Fruit fly (Drosophila melanogaster): ENCODE results near the gene eag.

eag gene

DNA sequence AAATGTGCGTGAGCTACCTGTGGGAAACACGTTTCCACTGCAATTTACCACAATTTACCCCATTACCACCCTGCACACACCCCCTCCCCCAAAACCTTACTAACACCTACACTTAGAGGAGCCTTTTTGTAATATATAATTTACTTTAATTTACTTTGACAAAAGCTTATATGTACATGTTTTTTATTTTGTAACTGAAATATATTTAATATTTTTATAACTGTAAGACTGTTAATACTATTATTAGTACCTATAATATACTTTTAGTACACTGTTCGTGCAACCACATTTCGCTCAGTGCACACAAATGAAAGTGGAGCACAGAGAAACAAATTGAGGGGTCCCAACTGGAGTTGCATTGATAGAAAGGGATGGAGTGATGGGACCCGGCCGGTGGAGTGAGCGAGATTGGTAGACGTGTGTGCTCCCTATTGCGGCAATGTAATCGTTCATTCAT is 65.8 kb downstream of the eag start (continued):
- peak; percentile 80 for TF ChIP-seq bcd (GFP tag; optimal IDR thresholded peaks at IDR 0.05)
- peak; percentile 83 for TF ChIP-seq zen (tag; optimal IDR thresholded peaks at IDR 0.05)
- TF ChIP-seq so (GFP tag; IDR thresholded peaks at IDR 0.05): peak; percentile 70; the same call in 1 of the 3 replicates
- peak; percentile 59 for TF ChIP-seq ap (GFP tag; IDR thresholded peaks at IDR 0.05)
- no peak for TF ChIP-seq ash1 (GFP tag; optimal IDR thresholded peaks at IDR 0.05)
- TF ChIP-seq CG8388 (GFP tag; optimal IDR thresholded peaks at IDR 0.05): peak; percentile 95
- TF ChIP-seq ssp (GFP tag; IDR thresholded peaks at IDR 0.05): peak; percentile 82
- peak; percentile 94 for TF ChIP-seq phol (tag; optimal IDR thresholded peaks at IDR 0.05)
- peak; percentile 94 for TF ChIP-seq dmrt99B (tag; optimal IDR thresholded peaks at IDR 0.05)
- no peak for TF ChIP-seq CG16779 (GFP tag; IDR thresholded peaks at IDR 0.05)
- TF ChIP-seq CG4328 (GFP tag; optimal IDR thresholded peaks at IDR 0.05): peak; percentile 57
- no peak for TF ChIP-seq HLH4C (GFP tag; IDR thresholded peaks at IDR 0.05; ENCODE audit: partially characterized antibody)
- TF ChIP-seq chif (GFP tag; optimal IDR thresholded peaks at IDR 0.05): peak in 1 of 2 experiments; percentile 37
- no peak for TF ChIP-seq crc (GFP tag; optimal IDR thresholded peaks at IDR 0.05)
- TF ChIP-seq HLH54F (GFP tag; optimal IDR thresholded peaks at IDR 0.05): no peak
- peak; percentile 91 for TF ChIP-seq fd96Cb (tag; optimal IDR thresholded peaks at IDR 0.05)
- TF ChIP-seq stc (GFP tag; IDR thresholded peaks at IDR 0.05): peak; percentile 68
- peak; percentile 61; the same call in 1 of the 3 replicates for TF ChIP-seq H15 (GFP tag; IDR thresholded peaks at IDR 0.05)
- peak; percentile 53 for TF ChIP-seq CG12155 (GFP tag; optimal IDR thresholded peaks at IDR 0.05)
- TF ChIP-seq Asciz (GFP tag; optimal IDR thresholded peaks at IDR 0.05): peak; percentile 87
- peak; percentile 58 for TF ChIP-seq CG6683 (GFP tag; optimal IDR thresholded peaks at IDR 0.05)
- TF ChIP-seq CG12219 (GFP tag; optimal IDR thresholded peaks at IDR 0.05): peak; percentile 47
- peak; percentile 80 for TF ChIP-seq CG6254 (GFP tag; optimal IDR thresholded peaks at IDR 0.05)
- TF ChIP-seq B-H1 (GFP tag; IDR thresholded peaks at IDR 0.05): peak; percentile 60
- TF ChIP-seq prd (optimal IDR thresholded peaks at IDR 0.05): no peak
- TF ChIP-seq prd (GFP tag; IDR thresholded peaks at IDR 0.05): peak; percentile 80
- TF ChIP-seq Dek (tag; optimal IDR thresholded peaks at IDR 0.05): peak; percentile 55
- TF ChIP-seq CG9609 (GFP tag; optimal IDR thresholded peaks at IDR 0.05): no peak
- peak; percentile 69 for TF ChIP-seq sqz (GFP tag; optimal IDR thresholded peaks at IDR 0.05)
- no peak for TF ChIP-seq CG1647 (GFP tag; optimal IDR thresholded peaks at IDR 0.05)
- TF ChIP-seq pfk (GFP tag; optimal IDR thresholded peaks at IDR 0.05): no peak
- peak; percentile 88 for TF ChIP-seq sisA (GFP tag; IDR thresholded peaks at IDR 0.05)
- TF ChIP-seq nmo (GFP tag; optimal IDR thresholded peaks at IDR 0.05): peak; percentile 95
- peak; percentile 15 for TF ChIP-seq ac (GFP tag; optimal IDR thresholded peaks at IDR 0.05)
- TF ChIP-seq Meics (GFP tag; optimal IDR thresholded peaks at IDR 0.05): peak; percentile 52
- TF ChIP-seq fd3F (GFP tag; optimal IDR thresholded peaks at IDR 0.05): no peak
- TF ChIP-seq B-H2 (GFP tag; optimal IDR thresholded peaks at IDR 0.05): no peak
- TF ChIP-seq ci (GFP tag; IDR thresholded peaks at IDR 0.05): peak; percentile 86
- peak; percentile 76 for TF ChIP-seq CG15269 (tag; optimal IDR thresholded peaks at IDR 0.05)
- TF ChIP-seq Chrac-16 (GFP tag; optimal IDR thresholded peaks at IDR 0.05): peak; percentile 78
- no peak for TF ChIP-seq CG34376 (GFP tag; optimal IDR thresholded peaks at IDR 0.05)
- TF ChIP-seq ranshi (GFP tag; IDR thresholded peaks at IDR 0.05): peak; percentile 72; the same call in 1 of the 2 replicates
- peak; percentile 88 for TF ChIP-seq sens (GFP tag)
- TF ChIP-seq CG13894 (tag; optimal IDR thresholded peaks at IDR 0.05): no peak
- peak; percentile 75 for TF ChIP-seq CG8359 (GFP tag; optimal IDR thresholded peaks at IDR 0.05; ENCODE audit: borderline replicate concordance)
- peak; percentile 69 for TF ChIP-seq CG12299 (tag; optimal IDR thresholded peaks at IDR 0.05)
- TF ChIP-seq CG2889 (GFP tag; IDR thresholded peaks at IDR 0.05): no peak
- TF ChIP-seq CG5245 (GFP tag; optimal IDR thresholded peaks at IDR 0.05): peak; percentile 71
- peak; percentile 71 for TF ChIP-seq Fer1 (GFP tag; optimal IDR thresholded peaks at IDR 0.05)
- no peak for TF ChIP-seq tup (GFP tag; optimal IDR thresholded peaks at IDR 0.05)
- peak; percentile 93 for TF ChIP-seq CG8924 (tag; optimal IDR thresholded peaks at IDR 0.05)
